Fruit fly (Drosophila melanogaster): ENCODE data around the gene CG10565.

DNA sequence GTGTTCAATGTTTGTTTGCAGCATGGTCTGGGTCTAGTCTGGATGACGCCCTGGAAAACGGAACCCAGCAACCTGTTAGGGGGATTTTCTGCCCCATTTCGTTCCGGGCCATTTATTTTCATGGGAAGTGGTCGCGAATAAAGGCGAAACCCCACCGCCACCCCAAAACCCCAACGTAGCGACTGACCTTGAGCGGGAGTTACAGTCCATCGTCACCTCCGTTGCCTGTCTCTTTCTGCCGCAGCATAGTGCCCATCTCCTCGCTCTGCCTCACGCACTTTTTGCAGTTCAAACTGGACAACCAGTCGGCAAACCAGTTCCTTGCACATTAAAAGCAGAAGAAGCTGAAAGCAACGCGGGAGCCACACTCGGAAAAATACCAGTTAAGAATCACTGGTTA is 37.6 kb downstream of the CG10565 start:
- TF ChIP-seq Vsx2 (GFP tag; optimal IDR thresholded peaks at IDR 0.05; ENCODE audit: partially characterized antibody) (peak; percentile 4), pan (optimal IDR thresholded peaks at IDR 0.05) (no peak), fru (GFP tag; optimal IDR thresholded peaks at IDR 0.05) (no peak)
